Worm (Caenorhabditis elegans) whole organism, late embryonic: ENCODE data around the gene ZK637.12.

Experiments used
- C08G9.2 ChIP-seq: sonication (generic microtip); optimal IDR thresholded peaks from 2 replicates; lab custom pipeline; 2016; ENCODE audit warnings: mild to moderate bottlenecking, missing genetic modification characterization, moderate library complexity, missing compliant biosample characterization
- C38D4.7 ChIP-seq: fragments of 200-800 bp; sonication (Bioruptor generic); optimal IDR thresholded peaks from 2 replicates; lab custom pipeline; 2018; ENCODE audit warnings: mild to moderate bottlenecking, missing genetic modification characterization, moderate library complexity, missing compliant biosample characterization
- ahr-1 ChIP-seq: sonication (generic microtip); optimal IDR thresholded peaks from 2 replicates; lab custom pipeline; 2016; ENCODE audit warnings: missing genetic modification characterization, missing compliant biosample characterization
- ceh-14 ChIP-seq: sonication (generic microtip); optimal IDR thresholded peaks from 2 replicates; lab custom pipeline; 2016; ENCODE audit warnings: missing genotype, missing genetic modification characterization, missing compliant biosample characterization
- ceh-18 ChIP-seq: sonication (generic microtip); optimal IDR thresholded peaks from 2 replicates; lab custom pipeline; 2016; ENCODE audit warnings: missing genetic modification characterization, missing compliant biosample characterization
- ceh-19 ChIP-seq: fragments of 200-800 bp; sonication (Bioruptor generic); optimal IDR thresholded peaks from 2 replicates; lab custom pipeline; 2018; ENCODE audit warnings: mild to moderate bottlenecking, missing genetic modification characterization, missing compliant biosample characterization
- ceh-22 ChIP-seq: sonication (generic microtip); optimal IDR thresholded peaks from 2 replicates; lab custom pipeline; 2017; ENCODE audit warnings: missing biosample characterization, missing genetic modification characterization
- ceh-24 ChIP-seq: sonication (generic microtip); optimal IDR thresholded peaks from 2 replicates; lab custom pipeline; 2016; ENCODE audit warnings: mild to moderate bottlenecking, missing genetic modification characterization, missing compliant biosample characterization
- ceh-31 ChIP-seq: sonication (generic microtip); optimal IDR thresholded peaks from 2 replicates; lab custom pipeline; 2016; ENCODE audit warnings: missing genetic modification characterization, missing compliant biosample characterization
- ceh-45 ChIP-seq: fragments of 200-800 bp; sonication (Bioruptor generic); IDR thresholded peaks from 2 replicates; pipeline ENCODE4 v1.3.6; 2022; ENCODE audit warnings: missing genetic modification reagents, missing genetic modification characterization, missing compliant biosample characterization
- ceh-48 ChIP-seq: sonication (generic microtip); optimal IDR thresholded peaks from 2 replicates; lab custom pipeline; 2016; ENCODE audit warnings: missing genetic modification characterization, inconsistent platforms, missing compliant biosample characterization
- ceh-9 ChIP-seq: sonication (generic microtip); optimal IDR thresholded peaks from 2 replicates; lab custom pipeline; 2016; ENCODE audit warnings: mild to moderate bottlenecking, missing genetic modification characterization, inconsistent platforms, missing compliant biosample characterization
- dve-1 ChIP-seq: sonication (generic microtip); optimal IDR thresholded peaks from 2 replicates; lab custom pipeline; 2017; ENCODE audit warnings: antibody characterized with exemption, mild to moderate bottlenecking, missing genetic modification characterization, missing compliant biosample characterization
- elt-4 ChIP-seq: sonication (generic microtip); optimal IDR thresholded peaks from 2 replicates; lab custom pipeline; 2016; ENCODE audit warnings: missing genetic modification characterization, missing compliant biosample characterization
- eyg-1 ChIP-seq: sonication (generic microtip); optimal IDR thresholded peaks from 2 replicates; lab custom pipeline; 2016; ENCODE audit warnings: missing genotype, missing genetic modification characterization, missing compliant biosample characterization
- fax-1 ChIP-seq: sonication (generic microtip); optimal IDR thresholded peaks from 2 replicates; lab custom pipeline; 2016; ENCODE audit warnings: missing genotype, missing genetic modification characterization, missing compliant biosample characterization
- fkh-10 ChIP-seq: fragments of 150-350 bp; optimal IDR thresholded peaks from 2 replicates; lab custom pipeline; 2014; ENCODE audit warnings: missing biosample characterization, missing genetic modification reagents, missing genetic modification characterization
- mec-3 ChIP-seq: sonication (generic microtip); optimal IDR thresholded peaks from 2 replicates; lab custom pipeline; 2016; ENCODE audit warnings: borderline replicate concordance, missing genetic modification characterization, missing compliant biosample characterization
- nfya-1 ChIP-seq: sonication (generic microtip); optimal IDR thresholded peaks from 2 replicates; lab custom pipeline; 2017; ENCODE audit warnings: missing genetic modification characterization, mild to moderate bottlenecking, missing compliant biosample characterization, antibody characterized with exemption, moderate library complexity
- nhr-11 ChIP-seq: fragments of 150-350 bp; optimal IDR thresholded peaks from 2 replicates; lab custom pipeline; 2014; ENCODE audit warnings: missing biosample characterization, missing genetic modification characterization
- odd-2 ChIP-seq: sonication (generic microtip); optimal IDR thresholded peaks from 2 replicates; lab custom pipeline; 2017; ENCODE audit warnings: antibody characterized with exemption, mild to moderate bottlenecking, missing genetic modification characterization, missing compliant biosample characterization
- pax-1 ChIP-seq: fragments of 150-350 bp; optimal IDR thresholded peaks from 2 replicates; lab custom pipeline; 2014; ENCODE audit warnings: missing biosample characterization, missing genetic modification characterization
- pha-4 ChIP-seq: fragments of 150-350 bp; optimal IDR thresholded peaks from 2 replicates; lab custom pipeline; 2018; ENCODE audit warnings: missing biosample characterization, missing genetic modification reagents, missing genetic modification characterization
- rnt-1 ChIP-seq: sonication (generic microtip); optimal IDR thresholded peaks from 2 replicates; lab custom pipeline; 2016; ENCODE audit warnings: missing genetic modification characterization, missing compliant biosample characterization
- sdc-2 ChIP-seq: sonication (generic microtip); optimal IDR thresholded peaks from 2 replicates; lab custom pipeline; 2016; ENCODE audit warnings: missing genotype, missing genetic modification characterization, missing compliant biosample characterization
- sox-4 ChIP-seq: sonication (generic microtip); optimal IDR thresholded peaks from 2 replicates; lab custom pipeline; 2017; ENCODE audit warnings: mild to moderate bottlenecking, missing genetic modification characterization, inconsistent platforms, missing compliant biosample characterization
- tbx-2 ChIP-seq: sonication (generic microtip); optimal IDR thresholded peaks from 2 replicates; lab custom pipeline; 2016; ENCODE audit warnings: missing genetic modification characterization, missing compliant biosample characterization
- unc-42 ChIP-seq: sonication (generic microtip); optimal IDR thresholded peaks from 2 replicates; lab custom pipeline; 2016; ENCODE audit warnings: missing genotype, missing genetic modification characterization, missing compliant biosample characterization
- unc-55 ChIP-seq: sonication (generic microtip); optimal IDR thresholded peaks from 2 replicates; lab custom pipeline; 2017; ENCODE audit warnings: missing biosample characterization, missing genetic modification reagents, missing genetic modification characterization
- unc-86 ChIP-seq: sonication (generic microtip); optimal IDR thresholded peaks from 2 replicates; lab custom pipeline; 2016; ENCODE audit warnings: missing genetic modification characterization, missing compliant biosample characterization
- ztf-16 ChIP-seq: sonication (generic microtip); optimal IDR thresholded peaks from 2 replicates; lab custom pipeline; 2017; ENCODE audit warnings: missing genetic modification characterization, missing compliant biosample characterization

Gene ZK637.12

DNA sequence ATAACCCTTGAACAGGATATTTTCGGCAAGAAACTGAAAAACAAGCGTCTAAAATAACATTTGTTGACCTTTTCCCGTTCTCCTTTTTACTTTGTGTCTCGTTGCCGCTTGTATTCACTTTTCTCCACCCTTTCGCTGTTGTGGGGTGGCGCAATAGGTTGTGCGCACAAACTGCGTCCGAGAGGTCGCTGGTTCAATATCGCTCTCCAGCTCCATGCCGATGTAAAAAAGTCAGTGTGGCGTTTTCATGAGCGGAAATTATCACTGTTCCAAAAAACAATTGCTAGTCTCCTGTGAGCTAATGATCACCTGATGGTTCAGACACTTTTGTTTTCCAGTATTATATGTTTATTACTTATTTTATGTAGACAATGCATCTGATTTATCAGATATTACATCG lies 13.5 kb downstream of the ZK637.12 start (continued):
- TF ChIP-seq unc-55 (GFP tag; lab: Kevin White, UChicago) (no peak), tbx-2 (tag; lab: Kevin White, UChicago) (peak; percentile 93), unc-86 (tag; lab: Kevin White, UChicago) (peak; percentile 91), nfya-1 (tag; lab: Kevin White, UChicago) (peak; percentile 70), ceh-19 (GFP tag; lab: Kevin White, UChicago) (peak; percentile 95), ceh-48 (peak; percentile 82), pax-1 (tag; lab: Kevin White, UChicago) (no peak), eyg-1 (tag; lab: Kevin White, UChicago) (peak; percentile 87), nhr-11 (tag; lab: Kevin White, UChicago) (no peak), sdc-2 (tag; lab: Kevin White, UChicago) (peak; percentile 78), C08G9.2 (peak; percentile 76), pha-4 (tag; lab: Kevin White, UChicago) (no peak), fax-1 (tag; lab: Kevin White, UChicago) (peak; percentile 83), ceh-31 (peak; percentile 77), ceh-22 (peak; percentile 56), ceh-24 (tag; lab: Kevin White, UChicago) (peak; percentile 85), ceh-18 (peak; percentile 84), elt-4 (tag; lab: Kevin White, UChicago) (no peak), rnt-1 (tag; lab: Kevin White, UChicago) (peak; percentile 82), ceh-9 (tag; lab: Kevin White, UChicago) (peak; percentile 66), C38D4.7 (GFP tag; lab: Kevin White, UChicago) (peak; percentile 86), odd-2 (tag; lab: Kevin White, UChicago) (peak; percentile 78), unc-42 (tag; lab: Kevin White, UChicago) (peak; percentile 51), mec-3 (no peak)

DNA sequence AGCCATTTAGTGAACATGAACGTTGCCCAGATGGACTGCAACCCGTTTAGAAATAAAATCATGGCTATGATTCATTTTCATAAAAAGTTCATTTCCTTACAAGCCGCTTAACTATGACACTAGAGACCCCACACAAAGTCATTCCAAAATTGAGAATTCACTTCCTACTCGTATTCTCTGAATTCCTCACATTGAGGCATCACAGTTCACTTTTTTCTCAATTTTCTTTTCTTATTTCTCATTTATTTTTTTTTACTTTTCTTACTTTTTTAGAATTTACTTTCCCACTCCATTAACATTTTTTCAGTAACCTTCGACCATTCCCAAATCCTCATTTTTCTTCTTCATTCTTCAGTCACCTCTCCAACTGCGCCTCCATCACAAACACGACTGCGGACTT lies 20.3 kb downstream of the ZK637.12 start, which contains the start of gene dhrr-1:
Gene dhrr-1 (plus strand): TSS at position 301 of the 400 bp plus-strand sequence.
- TF ChIP-seq ceh-22: no peak
- TF ChIP-seq, all 69 proteins: peak for 0

DNA sequence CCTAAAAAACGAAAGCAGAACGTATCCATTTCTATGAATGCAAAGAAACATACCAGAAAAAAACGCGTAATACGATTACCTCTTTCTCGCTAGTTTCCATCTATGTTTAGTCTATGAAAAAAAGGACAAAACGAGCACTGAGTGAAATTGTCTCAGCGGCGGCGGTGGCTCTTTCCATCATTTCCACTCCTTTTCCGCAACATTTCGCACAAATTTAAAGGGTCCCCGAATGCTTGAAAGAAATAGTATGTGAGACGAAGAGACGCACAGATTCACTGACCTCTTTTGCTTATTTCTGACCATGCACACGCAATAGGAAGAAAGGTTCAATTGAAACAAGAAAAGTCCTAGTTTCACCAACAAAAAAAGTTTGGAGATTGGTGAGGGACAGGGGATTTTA lies 22.2 kb downstream of the ZK637.12 start:
- peak; percentile 3 for TF ChIP-seq unc-42 (tag; lab: Kevin White, UChicago)
- TF ChIP-seq ceh-22: no peak

DNA sequence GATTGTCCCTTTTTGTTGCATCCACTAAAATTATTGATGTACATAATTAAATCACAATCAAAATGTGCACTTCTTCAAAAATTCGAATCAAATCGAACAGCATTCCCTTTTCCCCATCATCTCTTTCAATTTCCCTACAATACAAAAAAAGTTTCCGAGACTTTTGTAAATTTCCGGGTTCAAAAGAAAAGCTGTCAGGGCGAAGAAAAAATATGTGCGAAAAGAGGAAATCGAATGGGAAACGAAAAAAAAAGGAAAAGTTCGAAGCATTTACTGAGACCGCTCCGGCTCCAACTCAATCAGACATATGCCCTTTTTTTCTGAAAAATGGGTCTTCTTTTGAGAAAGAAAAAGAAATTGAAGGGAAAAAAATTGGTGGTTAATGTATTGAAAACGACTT lies 25.1 kb downstream of the ZK637.12 start:
- TF ChIP-seq fax-1 (tag; lab: Kevin White, UChicago) (no peak), ceh-18 (no peak), nfya-1 (tag; lab: Kevin White, UChicago) (no peak), dve-1 (no peak), ceh-9 (tag; lab: Kevin White, UChicago) (no peak), nhr-11 (tag; lab: Kevin White, UChicago) (no peak), rnt-1 (tag; lab: Kevin White, UChicago) (no peak), ceh-14 (tag; lab: Kevin White, UChicago) (no peak), ceh-45 (GFP tag; lab: Robert Waterston, UW) (no peak), ahr-1 (tag; lab: Kevin White, UChicago) (no peak), fkh-10 (GFP tag; lab: Kevin White, UChicago) (no peak), tbx-2 (tag; lab: Kevin White, UChicago) (no peak), sdc-2 (tag; lab: Kevin White, UChicago) (no peak), sox-4 (tag; lab: Kevin White, UChicago) (no peak), ztf-16 (no peak)

DNA sequence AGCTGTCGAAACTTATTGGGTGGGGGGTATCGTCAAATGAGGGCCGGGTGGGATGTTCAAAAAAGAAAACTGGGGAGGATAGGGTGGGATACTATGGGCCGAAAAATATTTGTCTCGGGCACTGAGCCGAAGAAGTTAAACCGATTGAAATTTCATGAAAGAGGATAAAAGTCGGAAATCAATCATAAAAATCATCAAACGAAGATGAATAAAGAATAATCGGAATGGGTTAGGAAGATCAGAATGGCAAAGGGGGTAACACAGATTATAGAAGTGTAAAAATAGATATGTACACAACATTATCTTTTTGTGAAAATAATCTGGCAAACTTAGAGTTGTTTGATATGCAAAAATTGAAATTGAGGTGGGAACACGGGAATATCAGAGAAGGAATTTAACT lies 31.5 kb downstream of the ZK637.12 start:
- no peak for TF ChIP-seq ceh-24 (tag; lab: Kevin White, UChicago)
- no peak for TF ChIP-seq sdc-2 (tag; lab: Kevin White, UChicago)
- TF ChIP-seq nhr-11 (tag; lab: Kevin White, UChicago): no peak
- no peak for TF ChIP-seq unc-86 (tag; lab: Kevin White, UChicago)
